Fruit fly (Drosophila melanogaster) whole organism, adult: ENCODE data around the gene CG14329.

ENCODE experiments used
- CG11617 ChIP-seq: fragments of 200-800 bp; sonication (Bioruptor generic); optimal IDR thresholded peaks from 2 replicates; lab custom pipeline; 2017; ENCODE audit warnings: mild to moderate bottlenecking, missing biosample characterization, missing genetic modification reagents, missing genetic modification characterization
- CG12768 ChIP-seq: fragments of 200-800 bp; sonication (Bioruptor generic); optimal IDR thresholded peaks from 2 replicates; lab custom pipeline; 2017; ENCODE audit warnings: missing biosample characterization, missing genetic modification characterization, mild to moderate bottlenecking, moderate library complexity, missing genetic modification reagents
- CG1620 ChIP-seq: fragments of 200-800 bp; sonication (Bioruptor generic); optimal IDR thresholded peaks from 2 replicates; lab custom pipeline; 2016; ENCODE audit warnings: missing biosample characterization, missing genetic modification characterization
- CG7101 ChIP-seq: fragments of 200-800 bp; sonication (Bioruptor generic); optimal IDR thresholded peaks from 2 replicates; lab custom pipeline; 2018; ENCODE audit warnings: missing biosample characterization, mild to moderate bottlenecking, missing genetic modification characterization, moderate library complexity
- bab1 ChIP-seq: fragments of 200-800 bp; sonication (Bioruptor generic); optimal IDR thresholded peaks from 3 replicates; lab custom pipeline; 2019; ENCODE audit warnings: missing biosample characterization, mild to moderate bottlenecking, missing genetic modification characterization, moderate library complexity
- kay ChIP-seq: fragments of 200-800 bp; sonication (Bioruptor generic); peaks from one replicate; lab custom pipeline; 2016; ENCODE audit warnings: missing biosample characterization, missing genetic modification characterization, borderline replicate concordance
- tj ChIP-seq: fragments of 200-800 bp; sonication (Bioruptor generic); optimal IDR thresholded peaks from 3 replicates; lab custom pipeline; 2017; ENCODE audit warnings: missing biosample characterization, mild to moderate bottlenecking, missing genetic modification characterization, moderate library complexity

dm6 chr3R:17617976-17618308 lies 8.8 kb downstream of the CG14329 start:
- TF ChIP-seq bab1 (GFP tag; lab: Kevin White, UChicago) (no peak), CG1620 (GFP tag; lab: Kevin White, UChicago) (no peak), kay (GFP tag; lab: Kevin White, UChicago) (no peak), CG7101 (no peak), tj (GFP tag; lab: Kevin White, UChicago) (no peak), CG12768 (GFP tag; lab: Kevin White, UChicago) (no peak), CG11617 (GFP tag; lab: Kevin White, UChicago) (no peak)
